Worm (Caenorhabditis elegans) whole organism, midembryonic: Measurements from ENCODE around the gene F27C8.2.

ENCODE experiments used
- med-1 ChIP-seq: sonication (generic microtip); optimal IDR thresholded peaks from 2 replicates; lab custom pipeline; 2017; ENCODE audit warnings: missing genetic modification characterization, mild to moderate bottlenecking, missing compliant biosample characterization, antibody characterized with exemption, missing genetic modification reagents; ENCODE audit not compliant: insufficient read depth
- ref-1 ChIP-seq: fragments of 200-800 bp; sonication (Bioruptor generic); conservative IDR thresholded peaks from 2 replicates; pipeline ENCODE4 v1.3.6; 2022; ENCODE audit warnings: missing genetic modification reagents, missing genetic modification characterization, missing compliant biosample characterization
- ztf-29 ChIP-seq: fragments of 200-800 bp; sonication (Bioruptor generic); IDR thresholded peaks from 2 replicates; pipeline ENCODE4 v1.3.6; 2022; ENCODE audit warnings: missing genetic modification reagents, missing genetic modification characterization, missing compliant biosample characterization

ce11 chrIV:9623269-9623668, 27.1 kb downstream of the F27C8.2 start, which contains the start of gene W09C2.9:
- TF ChIP-seq ref-1 (GFP tag; lab: Robert Waterston, UW) = no peak
- TF ChIP-seq ztf-29 (GFP tag; lab: Robert Waterston, UW) = no peak
- no peak for TF ChIP-seq med-1 (GFP tag; lab: Kevin White, UChicago)
